Worm (Caenorhabditis elegans) whole organism, young adult: Measurements from ENCODE around the gene R04B5.1.

Experiments
- B0261.1 ChIP-seq: sonication (generic microtip); optimal IDR thresholded peaks from 2 replicates; lab custom pipeline; 2016; ENCODE audit warnings: mild to moderate bottlenecking, missing genetic modification characterization, moderate library complexity, missing compliant biosample characterization
- C06A6.2 ChIP-seq: fragments of 200-800 bp; sonication (Bioruptor generic); conservative IDR thresholded peaks from 2 replicates; pipeline ENCODE4 v1.3.6; 2022; ENCODE audit warnings: missing genetic modification characterization, missing compliant biosample characterization
- D2030.7 ChIP-seq: fragments of 200-800 bp; sonication (Bioruptor generic); IDR thresholded peaks from 2 replicates; pipeline ENCODE4 v1.3.6; 2022; ENCODE audit warnings: missing genetic modification reagents, missing genetic modification characterization, missing compliant biosample characterization
- F23B12.7 ChIP-seq: sonication (generic microtip); optimal IDR thresholded peaks from 2 replicates; lab custom pipeline; 2017; ENCODE audit warnings: missing genetic modification characterization, mild to moderate bottlenecking, missing compliant biosample characterization, antibody characterized with exemption, moderate library complexity; ENCODE audit not compliant: insufficient read depth
- F33H1.4 ChIP-seq: fragments of 200-800 bp; sonication (Bioruptor generic); IDR thresholded peaks from 2 replicates; pipeline ENCODE4 v1.3.6; 2022; ENCODE audit warnings: missing genetic modification reagents, missing genetic modification characterization, missing compliant biosample characterization
- F37B4.10 ChIP-seq: fragments of 200-800 bp; sonication (Bioruptor generic); IDR thresholded peaks from 2 replicates; pipeline ENCODE4 v1.3.6; 2022; ENCODE audit warnings: missing genetic modification characterization, missing compliant biosample characterization
- F39B2.1 ChIP-seq: fragments of 200-800 bp; sonication (Bioruptor generic); IDR thresholded peaks from 2 replicates; pipeline ENCODE4 v1.3.6; 2022; ENCODE audit warnings: missing genetic modification reagents, missing genetic modification characterization, missing compliant biosample characterization
- F57C9.4 ChIP-seq: sonication (generic microtip); optimal IDR thresholded peaks from 2 replicates; lab custom pipeline; 2017; ENCODE audit warnings: mild to moderate bottlenecking, missing genetic modification characterization, missing compliant biosample characterization
- K11D2.4 ChIP-seq: fragments of 200-800 bp; sonication (Bioruptor generic); IDR thresholded peaks from 2 replicates; pipeline ENCODE4 v1.3.6; 2022; ENCODE audit warnings: missing genetic modification reagents, missing genetic modification characterization, missing compliant biosample characterization
- K12H6.12 ChIP-seq: fragments of 200-800 bp; sonication (Bioruptor generic); optimal IDR thresholded peaks from 2 replicates; lab custom pipeline; 2018; ENCODE audit warnings: mild to moderate bottlenecking, missing genetic modification characterization, missing compliant biosample characterization
- ZK185.1 ChIP-seq: sonication (generic microtip); optimal IDR thresholded peaks from 2 replicates; lab custom pipeline; 2016; ENCODE audit warnings: mild to moderate bottlenecking, missing genetic modification characterization, missing compliant biosample characterization; ENCODE audit not compliant: poor library complexity, severe bottlenecking
- aptf-3 ChIP-seq: fragments of 200-800 bp; sonication (Bioruptor generic); IDR thresholded peaks from 2 replicates; pipeline ENCODE4 v1.3.6; 2022; ENCODE audit warnings: missing genetic modification characterization, missing compliant biosample characterization
- athp-1 ChIP-seq: sonication (generic microtip); optimal IDR thresholded peaks from 2 replicates; lab custom pipeline; 2017; ENCODE audit warnings: mild to moderate bottlenecking, missing genetic modification characterization, missing compliant biosample characterization
- attf-3 ChIP-seq: fragments of 200-800 bp; sonication (Bioruptor generic); conservative IDR thresholded peaks from 2 replicates; pipeline ENCODE4 v1.3.6; 2022; ENCODE audit warnings: missing genetic modification reagents, missing genetic modification characterization, missing compliant biosample characterization
- attf-6 ChIP-seq: fragments of 200-800 bp; sonication (Bioruptor generic); IDR thresholded peaks from 2 replicates; pipeline ENCODE4 v1.3.6; 2022; ENCODE audit warnings: missing genetic modification reagents, missing genetic modification characterization, missing compliant biosample characterization
- bed-2 ChIP-seq: fragments of 200-800 bp; sonication (Bioruptor generic); IDR thresholded peaks from 2 replicates; pipeline ENCODE4 v1.3.6; 2022; ENCODE audit warnings: missing genetic modification reagents, missing genetic modification characterization, missing compliant biosample characterization
- cebp-1 ChIP-seq, 2 experiments: fragments of 200-800 bp in 1 of 2; sonication (Bioruptor generic) in 1 of 2; sonication (generic microtip) in 1 of 2; IDR thresholded peaks in 1 of 2; optimal IDR thresholded peaks in 1 of 2; 2 replicates each; pipeline versions ENCODE4 v1.3.6 to Lab custom; 2017 to 2022; ENCODE audit warnings: missing compliant biosample characterization in 2 of 2, missing genetic modification characterization in 2 of 2, mild to moderate bottlenecking in 1 of 2, missing genetic modification reagents in 1 of 2, moderate library complexity in 1 of 2
- cebp-2 ChIP-seq: fragments of 200-800 bp; sonication (Bioruptor generic); IDR thresholded peaks from 2 replicates; pipeline ENCODE4 v1.3.6; 2022; ENCODE audit warnings: missing genetic modification characterization, missing compliant biosample characterization
- ceh-27 ChIP-seq: fragments of 200-800 bp; sonication (Bioruptor generic); optimal IDR thresholded peaks from 2 replicates; lab custom pipeline; 2018; ENCODE audit warnings: mild to moderate bottlenecking, missing genetic modification characterization, moderate library complexity, missing compliant biosample characterization
- ceh-79 ChIP-seq: sonication (generic microtip); optimal IDR thresholded peaks from 2 replicates; lab custom pipeline; 2017; ENCODE audit warnings: mild to moderate bottlenecking, missing genetic modification characterization, missing compliant biosample characterization
- die-1 ChIP-seq: sonication (generic microtip); optimal IDR thresholded peaks from 2 replicates; lab custom pipeline; 2016; ENCODE audit warnings: missing genotype, mild to moderate bottlenecking, missing genetic modification characterization, missing compliant biosample characterization
- dox-1 ChIP-seq: fragments of 200-800 bp; sonication (Bioruptor generic); IDR thresholded peaks from 2 replicates; pipeline ENCODE4 v1.3.6; 2022; ENCODE audit warnings: missing genetic modification reagents, missing genetic modification characterization, missing compliant biosample characterization
- hlh-12 ChIP-seq: sonication (generic microtip); optimal IDR thresholded peaks from 2 replicates; lab custom pipeline; 2016; ENCODE audit warnings: missing genetic modification characterization, missing compliant biosample characterization
- hlh-26 ChIP-seq: fragments of 200-800 bp; sonication (Bioruptor generic); conservative IDR thresholded peaks from 2 replicates; pipeline ENCODE4 v1.3.6; 2022; ENCODE audit warnings: missing genetic modification reagents, missing genetic modification characterization, missing compliant biosample characterization
- let-526 ChIP-seq: fragments of 200-800 bp; sonication (Bioruptor generic); IDR thresholded peaks from 2 replicates; pipeline ENCODE4 v1.3.6; 2022; ENCODE audit warnings: missing genetic modification reagents, missing genetic modification characterization, missing compliant biosample characterization
- madf-8 ChIP-seq: fragments of 200-800 bp; sonication (Bioruptor generic); conservative IDR thresholded peaks from 2 replicates; pipeline ENCODE4 v1.3.6; 2022; ENCODE audit warnings: missing genetic modification reagents, missing genetic modification characterization, missing compliant biosample characterization
- mel-28 ChIP-seq: sonication (generic microtip); optimal IDR thresholded peaks from 2 replicates; lab custom pipeline; 2016; ENCODE audit warnings: borderline replicate concordance, mild to moderate bottlenecking, missing genetic modification characterization, missing compliant biosample characterization
- mes-4 ChIP-seq: sonication (generic microtip); optimal IDR thresholded peaks from 2 replicates; lab custom pipeline; 2016; ENCODE audit warnings: missing genotype, missing genetic modification characterization, missing compliant biosample characterization
- nfyb-1 ChIP-seq: fragments of 200-800 bp; sonication (Bioruptor generic); IDR thresholded peaks from 2 replicates; pipeline ENCODE4 v1.3.6; 2022; ENCODE audit warnings: missing genetic modification reagents, missing genetic modification characterization, missing compliant biosample characterization
- nhr-120 ChIP-seq: fragments of 200-800 bp; sonication (Bioruptor generic); IDR thresholded peaks from 2 replicates; pipeline ENCODE4 v1.3.6; 2022; ENCODE audit warnings: missing genetic modification characterization, missing compliant biosample characterization
- rcor-1 ChIP-seq: fragments of 200-800 bp; sonication (Bioruptor generic); IDR thresholded peaks from 2 replicates; pipeline ENCODE4 v1.3.6; 2022; ENCODE audit warnings: missing genetic modification reagents, missing genetic modification characterization, missing compliant biosample characterization
- rpc-1 ChIP-seq, 2 experiments: fragments of 150-350 bp in 1 of 2; sonication (generic microtip) in 1 of 2; optimal IDR thresholded peaks; 2 replicates each; lab custom pipeline; 2014 to 2018; ENCODE audit warnings: missing biosample characterization in 1 of 2, missing genetic modification characterization in 1 of 2, missing genetic modification reagents in 1 of 2, missing genotype in 1 of 2
- sdz-38 ChIP-seq: sonication (generic microtip); optimal IDR thresholded peaks from 2 replicates; lab custom pipeline; 2016; ENCODE audit warnings: missing genotype, missing genetic modification characterization, missing compliant biosample characterization
- snpc-4 ChIP-seq, 5 experiments: fragments of 150-350 bp in 1 of 5; sonication (generic microtip) in 4 of 5; optimal IDR thresholded peaks; 2 replicates each; lab custom pipeline; 2014 to 2018; ENCODE audit warnings: missing genetic modification characterization in 5 of 5, missing biosample characterization in 3 of 5, antibody characterized with exemption in 2 of 5, mild to moderate bottlenecking in 2 of 5, missing compliant biosample characterization in 2 of 5, missing genotype in 2 of 5, moderate library complexity in 2 of 5, missing genetic modification reagents in 1 of 5
- unc-130 ChIP-seq: sonication (generic microtip); optimal IDR thresholded peaks from 2 replicates; lab custom pipeline; 2016; ENCODE audit warnings: missing genetic modification reagents, missing genetic modification characterization, missing compliant biosample characterization
- zim-3 ChIP-seq: sonication (generic microtip); optimal IDR thresholded peaks from 2 replicates; lab custom pipeline; 2017; ENCODE audit warnings: mild to moderate bottlenecking, missing genetic modification characterization, moderate library complexity, missing compliant biosample characterization
- ztf-22 ChIP-seq: fragments of 200-800 bp; sonication (Bioruptor generic); optimal IDR thresholded peaks from 2 replicates; lab custom pipeline; 2018; ENCODE audit warnings: mild to moderate bottlenecking, missing genetic modification characterization, moderate library complexity, missing compliant biosample characterization
- ztf-25 ChIP-seq: fragments of 200-800 bp; sonication (Bioruptor generic); IDR thresholded peaks from 2 replicates; pipeline ENCODE4 v1.3.6; 2022; ENCODE audit warnings: missing genetic modification reagents, missing genetic modification characterization, missing compliant biosample characterization
- ztf-28 ChIP-seq: fragments of 200-800 bp; sonication (Bioruptor generic); IDR thresholded peaks from 2 replicates; pipeline ENCODE4 v1.3.6; 2022; ENCODE audit warnings: missing genetic modification reagents, missing genetic modification characterization, missing compliant biosample characterization

R04B5.1 gene

ce11 chrV:10112187-10112586, 34.0 kb upstream of the R04B5.1 start, which contains the start of gene C08B6.3:
C08B6.3 (minus strand) TSS chrV:10112287.
- TF ChIP-seq hlh-26 (GFP tag; lab: Robert Waterston, UW) (no peak), ceh-27 (no peak), F33H1.4 (no peak), unc-130 (GFP tag; lab: Kevin White, UChicago) (no peak), K12H6.12 (no peak), madf-8 (no peak), attf-6 (GFP tag; lab: Robert Waterston, UW) (no peak), mel-28 (no peak), die-1 (tag; lab: Kevin White, UChicago) (no peak), F57C9.4 (no peak), ZK185.1 (no peak), ztf-28 (no peak), C06A6.2 (GFP tag; lab: Robert Waterston, UW) (no peak), hlh-12 (tag; lab: Kevin White, UChicago) (no peak)

- TF ChIP-seq B0261.1 (tag; lab: Kevin White, UChicago) = no peak
- TF ChIP-seq mes-4 (tag; lab: Kevin White, UChicago) = no peak
- TF ChIP-seq cebp-2 (GFP tag; lab: Robert Waterston, UW) = no peak
- no peak for TF ChIP-seq F23B12.7 (tag; lab: Kevin White, UChicago)
- TF ChIP-seq attf-3 (GFP tag; lab: Robert Waterston, UW) = no peak
- no peak for TF ChIP-seq aptf-3
- no peak for TF ChIP-seq rpc-1 (optimal IDR thresholded peaks at IDR 0.05; lab: Kevin White, UChicago)
- TF ChIP-seq rpc-1 (tag; optimal IDR thresholded peaks at IDR 0.05; lab: Kevin White, UChicago) = no peak
- no peak for TF ChIP-seq ztf-25 (GFP tag; lab: Robert Waterston, UW)
- TF ChIP-seq ceh-79 (tag; lab: Kevin White, UChicago) = no peak
- TF ChIP-seq dox-1 (GFP tag; lab: Robert Waterston, UW) = no peak
- no peak for TF ChIP-seq snpc-4 (GFP tag; optimal IDR thresholded peaks at IDR 0.05; lab: Kevin White, UChicago)
- no peak for TF ChIP-seq snpc-4 (tag; optimal IDR thresholded peaks at IDR 0.05; lab: Kevin White, UChicago)
- TF ChIP-seq let-526 = no peak
- TF ChIP-seq, all 124 proteins: peak for 0
These were observed 33.0 kb upstream of the R04B5.1 start for ce11 chrV:10111129-10111528.

- TF ChIP-seq ztf-22 (GFP tag; lab: Kevin White, UChicago) = no peak
- TF ChIP-seq snpc-4 (GFP tag; optimal IDR thresholded peaks at IDR 0.05; lab: Kevin White, UChicago) = no peak
- no peak for TF ChIP-seq snpc-4 (tag; optimal IDR thresholded peaks at IDR 0.05; lab: Kevin White, UChicago)
- TF ChIP-seq F39B2.1 = no peak
- no peak for TF ChIP-seq athp-1 (tag; lab: Kevin White, UChicago)
- no peak for TF ChIP-seq madf-8
- no peak for TF ChIP-seq K11D2.4 (GFP tag; lab: Robert Waterston, UW)
- no peak for TF ChIP-seq sdz-38 (tag; lab: Kevin White, UChicago)
- TF ChIP-seq let-526 = no peak
- no peak for TF ChIP-seq zim-3 (tag; lab: Kevin White, UChicago)
- no peak for TF ChIP-seq nfyb-1 (GFP tag; lab: Robert Waterston, UW)
- no peak for TF ChIP-seq cebp-1 (GFP tag; IDR thresholded peaks at IDR 0.05; lab: Robert Waterston, UW)
- no peak for TF ChIP-seq cebp-1 (tag; optimal IDR thresholded peaks at IDR 0.05; lab: Kevin White, UChicago)
- no peak for TF ChIP-seq nhr-120 (GFP tag; lab: Robert Waterston, UW)
- no peak for TF ChIP-seq rcor-1 (GFP tag; lab: Robert Waterston, UW)
- no peak for TF ChIP-seq bed-2 (GFP tag; lab: Robert Waterston, UW)
- no peak for TF ChIP-seq D2030.7 (GFP tag; lab: Robert Waterston, UW)
- no peak for TF ChIP-seq F37B4.10 (GFP tag; lab: Robert Waterston, UW)
These were observed 29.2 kb upstream of the R04B5.1 start, which contains the start of gene C08B6.11 for ce11 chrV:10107309-10107708. C08B6.11 (plus strand) TSS chrV:10107609.
